Fruit fly (Drosophila melanogaster): ENCODE measurements around the gene cDIP.

Gene cDIP

dm6 chr3R:21199085-21199899 is 38.4 kb upstream of the cDIP start (continued):
- TF ChIP-seq dmrt99B (tag; optimal IDR thresholded peaks at IDR 0.05) (no peak), sd (tag; optimal IDR thresholded peaks at IDR 0.05) (peak; percentile 25), Hey (tag; optimal IDR thresholded peaks at IDR 0.05) (no peak), CG34422 (GFP tag; IDR thresholded peaks at IDR 0.05) (peak; percentile 10; the same call in 1 of the 3 replicates), CG8089 (GFP tag; optimal IDR thresholded peaks at IDR 0.05) (no peak), CG8944 (GFP tag; optimal IDR thresholded peaks at IDR 0.05) (no peak), CG13775 (GFP tag; optimal IDR thresholded peaks at IDR 0.05) (no peak), Kr (GFP tag; optimal IDR thresholded peaks at IDR 0.05) (no peak), TFAM (GFP tag; optimal IDR thresholded peaks at IDR 0.05) (no peak), ssp (GFP tag; IDR thresholded peaks at IDR 0.05) (no peak), mirr (GFP tag; optimal IDR thresholded peaks at IDR 0.05) (peak; percentile 38), CG8388 (GFP tag; optimal IDR thresholded peaks at IDR 0.05) (no peak), tin (GFP tag; optimal IDR thresholded peaks at IDR 0.05) (no peak), Max (GFP tag; optimal IDR thresholded peaks at IDR 0.05) (no peak), CG30403 (GFP tag; optimal IDR thresholded peaks at IDR 0.05) (no peak), tap (tag; optimal IDR thresholded peaks at IDR 0.05) (no peak), CG8765 (GFP tag; IDR thresholded peaks at IDR 0.05) (no peak), CG2875 (GFP tag; optimal IDR thresholded peaks at IDR 0.05) (no peak), pnt (GFP tag; optimal IDR thresholded peaks at IDR 0.05) (no peak), Vsx1 (GFP tag; optimal IDR thresholded peaks at IDR 0.05) (peak; percentile 36), CG6683 (GFP tag; optimal IDR thresholded peaks at IDR 0.05) (no peak), row (GFP tag; IDR thresholded peaks at IDR 0.05) (no peak), HLHmδ (GFP tag; optimal IDR thresholded peaks at IDR 0.05) (no peak), crol (GFP tag; IDR thresholded peaks at IDR 0.05) (peak; percentile 75), nom (GFP tag; optimal IDR thresholded peaks at IDR 0.05) (peak; percentile 3), twi (tag; optimal IDR thresholded peaks at IDR 0.05) (no peak), CG17186 (GFP tag; optimal IDR thresholded peaks at IDR 0.05) (no peak), bigmax (GFP tag; optimal IDR thresholded peaks at IDR 0.05) (peak; percentile 47), Hmr (GFP tag; optimal IDR thresholded peaks at IDR 0.05) (no peak), CG13894 (tag; optimal IDR thresholded peaks at IDR 0.05) (no peak), so (GFP tag; IDR thresholded peaks at IDR 0.05) (no peak), CG3281 (GFP tag; optimal IDR thresholded peaks at IDR 0.05) (peak; percentile 4), CG17568 (GFP tag; optimal IDR thresholded peaks at IDR 0.05) (no peak), odd (GFP tag; optimal IDR thresholded peaks at IDR 0.05) (no peak), CG3726 (GFP tag; IDR thresholded peaks at IDR 0.05) (no peak), MTF-1 (GFP tag; optimal IDR thresholded peaks at IDR 0.05; ENCODE audit: borderline replicate concordance) (peak; percentile 53), Sin3A (optimal IDR thresholded peaks at IDR 0.05) (no peak), chinmo (GFP tag; IDR thresholded peaks at IDR 0.05; ENCODE audit: partially characterized antibody) (0 out of 4 replicates have a peak, but pooled peaks have one; percentile 50), Aef1 (GFP tag; IDR thresholded peaks at IDR 0.05) (no peak), emc (GFP tag; optimal IDR thresholded peaks at IDR 0.05) (no peak), Sry-β (GFP tag; optimal IDR thresholded peaks at IDR 0.05) (no peak), hth (optimal IDR thresholded peaks at IDR 0.05) (no peak), H2.0 (GFP tag; IDR thresholded peaks at IDR 0.05) (no peak), Atf-2 (GFP tag; optimal IDR thresholded peaks at IDR 0.05) (no peak), ash1 (GFP tag; optimal IDR thresholded peaks at IDR 0.05) (no peak), bbx (GFP tag; IDR thresholded peaks at IDR 0.05; ENCODE audit: partially characterized antibody) (0 out of 2 replicates have a peak, but pooled peaks have one; percentile 12), CG12769 (tag; optimal IDR thresholded peaks at IDR 0.05) (no peak), CG13287 (GFP tag; IDR thresholded peaks at IDR 0.05; ENCODE audit: partially characterized antibody) (0 out of 2 replicates have a peak, but pooled peaks have one; percentile 12), ranshi (GFP tag; IDR thresholded peaks at IDR 0.05) (peak; percentile 4; the same call in 1 of the 2 replicates)

All from whole organism, embryonic.